Worm (Caenorhabditis elegans) whole organism, L4 larva: ENCODE results near the gene pdhk-2.
A peak's percentile ranks its signal among the peaks of the same experiment; 100 is the strongest.

ENCODE experiments used
- D1046.2 ChIP-seq: fragments of 200-800 bp; sonication (Bioruptor generic); IDR thresholded peaks from 2 replicates; pipeline ENCODE4 v1.3.6; 2022; ENCODE audit warnings: missing genetic modification characterization, missing compliant biosample characterization
- F10B5.3 ChIP-seq: sonication (generic microtip); optimal IDR thresholded peaks from 2 replicates; lab custom pipeline; 2016; ENCODE audit warnings: mild to moderate bottlenecking, missing genetic modification characterization, missing compliant biosample characterization
- F26F4.8 ChIP-seq: fragments of 200-800 bp; sonication (Bioruptor generic); conservative IDR thresholded peaks from 2 replicates; pipeline ENCODE4 v1.3.6; 2022; ENCODE audit warnings: missing genetic modification characterization, missing compliant biosample characterization
- F44E2.7 ChIP-seq: fragments of 200-800 bp; sonication (Bioruptor generic); IDR thresholded peaks from 2 replicates; pipeline ENCODE4 v2.1.2; 2022; ENCODE audit warnings: missing genetic modification characterization, missing compliant biosample characterization
- F49E8.2 ChIP-seq: sonication (generic microtip); optimal IDR thresholded peaks from 2 replicates; lab custom pipeline; 2016; ENCODE audit warnings: missing compliant biosample characterization, mild to moderate bottlenecking, missing genetic modification characterization, borderline replicate concordance
- R02D3.7 ChIP-seq: fragments of 150-350 bp; sonication (generic microtip); optimal IDR thresholded peaks from 3 replicates; lab custom pipeline; 2014; ENCODE audit warnings: missing biosample characterization, missing genetic modification characterization
- T26A8.4 ChIP-seq: fragments of 200-800 bp; sonication (Bioruptor generic); IDR thresholded peaks from 2 replicates; pipeline ENCODE4 v1.3.6; 2022; ENCODE audit warnings: missing genetic modification characterization, missing compliant biosample characterization
- Y5F2A.4 ChIP-seq: fragments of 200-800 bp; sonication (Bioruptor generic); optimal IDR thresholded peaks from 2 replicates; lab custom pipeline; 2018; ENCODE audit warnings: mild to moderate bottlenecking, missing genetic modification characterization, missing compliant biosample characterization
- ZK546.5 ChIP-seq, 2 experiments: sonication (generic microtip); optimal IDR thresholded peaks; 2 replicates each; lab custom pipeline; 2017; ENCODE audit warnings: missing biosample characterization in 2 of 2, missing genetic modification characterization in 2 of 2
- aha-1 ChIP-seq: fragments of 150-350 bp; peaks from one replicate; lab custom pipeline; 2014; ENCODE audit warnings: missing biosample characterization, missing genetic modification characterization
- aly-2 ChIP-seq: sonication (generic microtip); optimal IDR thresholded peaks from 2 replicates; lab custom pipeline; 2018; ENCODE audit warnings: missing biosample characterization, missing genetic modification characterization
- ceh-28 ChIP-seq: fragments of 150-350 bp; optimal IDR thresholded peaks from 2 replicates; lab custom pipeline; 2014; ENCODE audit warnings: missing biosample characterization, missing genetic modification reagents, missing genetic modification characterization
- ceh-44 ChIP-seq: fragments of 200-800 bp; sonication (Bioruptor generic); IDR thresholded peaks from 2 replicates; pipeline ENCODE4 v1.3.6; 2022; ENCODE audit warnings: missing genetic modification reagents, missing genetic modification characterization, missing compliant biosample characterization
- daf-8 ChIP-seq: fragments of 200-800 bp; sonication (Bioruptor generic); IDR thresholded peaks from 2 replicates; pipeline ENCODE4 v1.3.6; 2022; ENCODE audit warnings: missing genetic modification characterization, missing compliant biosample characterization
- dmd-8 ChIP-seq: fragments of 200-800 bp; sonication (Bioruptor generic); IDR thresholded peaks from 2 replicates; pipeline ENCODE4 v1.3.6; 2022; ENCODE audit warnings: missing genetic modification characterization, missing compliant biosample characterization
- dmd-9 ChIP-seq: fragments of 200-800 bp; sonication (Bioruptor generic); IDR thresholded peaks from 2 replicates; pipeline ENCODE4 v1.3.6; 2022; ENCODE audit warnings: missing genetic modification reagents, missing genetic modification characterization, missing compliant biosample characterization
- dve-1 ChIP-seq: sonication (generic microtip); optimal IDR thresholded peaks from 2 replicates; lab custom pipeline; 2017; ENCODE audit warnings: antibody characterized with exemption, mild to moderate bottlenecking, missing genetic modification characterization, missing compliant biosample characterization; ENCODE audit not compliant: insufficient read depth
- egl-43 ChIP-seq: fragments of 200-800 bp; sonication (Bioruptor generic); IDR thresholded peaks from 2 replicates; pipeline ENCODE4 v1.3.6; 2022; ENCODE audit warnings: missing genetic modification reagents, missing genetic modification characterization, missing compliant biosample characterization
- fos-1 ChIP-seq: fragments of 150-350 bp; optimal IDR thresholded peaks from 2 replicates; lab custom pipeline; 2014; ENCODE audit warnings: missing biosample characterization, missing genetic modification characterization
- hif-1 ChIP-seq, 2 experiments: sonication (generic microtip); optimal IDR thresholded peaks; 2 replicates each; lab custom pipeline; 2016 to 2017; ENCODE audit warnings: missing compliant biosample characterization in 2 of 2, missing genetic modification characterization in 2 of 2, missing genetic modification reagents in 2 of 2, missing genotype in 2 of 2, mild to moderate bottlenecking in 1 of 2
- hlh-30 ChIP-seq: sonication (generic microtip); optimal IDR thresholded peaks from 2 replicates; lab custom pipeline; 2017; ENCODE audit warnings: antibody characterized with exemption, mild to moderate bottlenecking, missing genetic modification characterization, missing compliant biosample characterization; ENCODE audit not compliant: insufficient read depth
- hmg-1.1 ChIP-seq: fragments of 200-800 bp; sonication (Bioruptor generic); IDR thresholded peaks from 2 replicates; pipeline ENCODE4 v1.3.6; 2022; ENCODE audit warnings: missing genetic modification reagents, missing genetic modification characterization, missing compliant biosample characterization
- jun-1 ChIP-seq: fragments of 150-350 bp; optimal IDR thresholded peaks from 2 replicates; lab custom pipeline; 2014; ENCODE audit warnings: missing biosample characterization, missing genetic modification reagents, missing genetic modification characterization
- lim-7 ChIP-seq: fragments of 200-800 bp; sonication (Bioruptor generic); IDR thresholded peaks from 2 replicates; pipeline ENCODE4 v1.3.6; 2022; ENCODE audit warnings: missing genetic modification characterization, missing compliant biosample characterization
- lin-29 ChIP-seq: fragments of 200-800 bp; sonication (Bioruptor generic); IDR thresholded peaks from 2 replicates; pipeline ENCODE4 v1.3.6; 2022; ENCODE audit warnings: missing genetic modification reagents, missing genetic modification characterization, missing compliant biosample characterization
- lir-3 ChIP-seq: sonication (generic microtip); optimal IDR thresholded peaks from 2 replicates; lab custom pipeline; 2016; ENCODE audit warnings: mild to moderate bottlenecking, missing genetic modification characterization, missing compliant biosample characterization
- lsy-2 ChIP-seq, 2 experiments: fragments of 150-350 bp in 1 of 2; sonication (generic microtip) in 1 of 2; optimal IDR thresholded peaks; 2 replicates each; lab custom pipeline; 2014 to 2017; ENCODE audit warnings: missing biosample characterization in 2 of 2, missing genetic modification characterization in 2 of 2
- madf-5 ChIP-seq, 2 experiments: fragments of 200-800 bp; sonication (Bioruptor generic); IDR thresholded peaks; 2 replicates each; pipeline ENCODE4 v1.3.6; 2022; ENCODE audit warnings: missing compliant biosample characterization in 2 of 2, missing genetic modification characterization in 2 of 2
- madf-9 ChIP-seq: fragments of 200-800 bp; sonication (Bioruptor generic); conservative IDR thresholded peaks from 2 replicates; pipeline ENCODE4 v1.3.6; 2022; ENCODE audit warnings: missing genetic modification reagents, missing genetic modification characterization, missing compliant biosample characterization
- mxl-2 ChIP-seq: fragments of 200-800 bp; sonication (Bioruptor generic); conservative IDR thresholded peaks from 2 replicates; pipeline ENCODE4 v1.3.6; 2022; ENCODE audit warnings: missing genetic modification reagents, missing genetic modification characterization, missing compliant biosample characterization
- mxl-3 ChIP-seq: fragments of 200-800 bp; sonication (Bioruptor generic); optimal IDR thresholded peaks from 2 replicates; lab custom pipeline; 2018; ENCODE audit warnings: mild to moderate bottlenecking, missing genetic modification characterization, missing compliant biosample characterization
- nhr-76 ChIP-seq: fragments of 150-350 bp; optimal IDR thresholded peaks from 2 replicates; lab custom pipeline; 2014; ENCODE audit warnings: missing biosample characterization, missing genetic modification characterization
- nhr-77 ChIP-seq: fragments of 150-350 bp; optimal IDR thresholded peaks from 2 replicates; lab custom pipeline; 2014; ENCODE audit warnings: missing biosample characterization, missing genetic modification characterization
- pha-4 ChIP-seq, 2 experiments: fragments of 150-350 bp in 1 of 2; fragments of 200-800 bp in 1 of 2; sonication (Bioruptor generic) in 1 of 2; IDR thresholded peaks in 1 of 2; optimal IDR thresholded peaks in 1 of 2; 2 replicates each; pipeline versions ENCODE4 v1.3.6 to Lab custom; 2014 to 2022; ENCODE audit warnings: missing genetic modification characterization in 2 of 2, missing genetic modification reagents in 2 of 2, missing biosample characterization in 1 of 2, missing compliant biosample characterization in 1 of 2
- php-3 ChIP-seq: fragments of 200-800 bp; sonication (Bioruptor generic); IDR thresholded peaks from 2 replicates; pipeline ENCODE4 v1.3.6; 2022; ENCODE audit warnings: missing genetic modification reagents, missing genetic modification characterization, missing compliant biosample characterization
- sdz-12 ChIP-seq: fragments of 200-800 bp; sonication (Bioruptor generic); optimal IDR thresholded peaks from 2 replicates; lab custom pipeline; 2018; ENCODE audit warnings: mild to moderate bottlenecking, missing genetic modification characterization, missing compliant biosample characterization
- skn-1 ChIP-seq: fragments of 150-350 bp; optimal IDR thresholded peaks from 2 replicates; lab custom pipeline; 2014; ENCODE audit warnings: missing biosample characterization, missing genetic modification characterization
- snpc-1.2 ChIP-seq: fragments of 200-800 bp; sonication (Bioruptor generic); IDR thresholded peaks from 2 replicates; pipeline ENCODE4 v1.3.6; 2022; ENCODE audit warnings: missing genetic modification reagents, missing genetic modification characterization, missing compliant biosample characterization
- unc-39 ChIP-seq: sonication (generic microtip); optimal IDR thresholded peaks from 2 replicates; lab custom pipeline; 2017; ENCODE audit warnings: missing biosample characterization, missing genetic modification characterization
- unc-62 ChIP-seq, 3 experiments: fragments of 150-350 bp in 1 of 3; sonication (generic microtip); optimal IDR thresholded peaks in 2 of 3; peaks in 1 of 3; 1 replicate in 1 of 3; 2 replicates in 2 of 3; lab custom pipeline; 2014 to 2017; ENCODE audit warnings: missing biosample characterization in 3 of 3, missing genetic modification characterization in 3 of 3, missing genetic modification reagents in 3 of 3, missing genotype in 1 of 3
- vab-7 ChIP-seq: fragments of 200-800 bp; sonication (Bioruptor generic); IDR thresholded peaks from 2 replicates; pipeline ENCODE4 v1.3.6; 2022; ENCODE audit warnings: missing genetic modification reagents, missing genetic modification characterization, missing compliant biosample characterization
- zag-1 ChIP-seq: fragments of 150-350 bp; optimal IDR thresholded peaks from 2 replicates; lab custom pipeline; 2014; ENCODE audit warnings: missing biosample characterization, missing genetic modification characterization
- ztf-11 ChIP-seq: fragments of 150-350 bp; optimal IDR thresholded peaks from 2 replicates; lab custom pipeline; 2014; ENCODE audit warnings: missing biosample characterization, missing genetic modification characterization
- ztf-7 ChIP-seq: fragments of 150-350 bp; optimal IDR thresholded peaks from 2 replicates; lab custom pipeline; 2014; ENCODE audit warnings: missing biosample characterization, missing genetic modification characterization

Gene pdhk-2

ce11 chrIII:8767889-8768361 lies 26.7 kb upstream of the pdhk-2 start, which contains the start of gene mtss-1 (continued):
- TF ChIP-seq R02D3.7 (tag; lab: Kevin White, UChicago) = no peak
- TF ChIP-seq hmg-1.1 (GFP tag; lab: Robert Waterston, UW) = peak; percentile 65
- TF ChIP-seq ztf-11 (tag; lab: Kevin White, UChicago) = no peak
- no peak for TF ChIP-seq zag-1
- no peak for TF ChIP-seq jun-1 (tag; lab: Kevin White, UChicago)
- TF ChIP-seq lir-3 (tag; lab: Kevin White, UChicago) = no peak
- no peak for TF ChIP-seq D1046.2
- no peak for TF ChIP-seq daf-8 (GFP tag; lab: Robert Waterston, UW)
- no peak for TF ChIP-seq F44E2.7 (GFP tag; lab: Robert Waterston, UW)
- TF ChIP-seq aly-2 = no peak
- TF ChIP-seq lin-29 (GFP tag; lab: Robert Waterston, UW) = no peak
- TF ChIP-seq hlh-30 (tag; lab: Kevin White, UChicago) = peak; percentile 50
- TF ChIP-seq mxl-2 (GFP tag; lab: Robert Waterston, UW) = no peak
- TF ChIP-seq php-3 (GFP tag; lab: Robert Waterston, UW) = no peak
- no peak for TF ChIP-seq Y5F2A.4
- no peak for TF ChIP-seq egl-43 (GFP tag; lab: Robert Waterston, UW)
- TF ChIP-seq lsy-2 (tag; optimal IDR thresholded peaks at IDR 0.05; lab: Kevin White, UChicago) = peak in 1 of 2 experiments; percentile 58
- TF ChIP-seq vab-7 (GFP tag; lab: Robert Waterston, UW) = no peak
- 0 out of 2 replicates have a peak, but pooled peaks have one; percentile 35 for TF ChIP-seq T26A8.4 (GFP tag; lab: Robert Waterston, UW)
- TF ChIP-seq unc-39 = no peak
- TF ChIP-seq snpc-1.2 (GFP tag; lab: Robert Waterston, UW) = no peak
- TF ChIP-seq hif-1 (tag; optimal IDR thresholded peaks at IDR 0.05; lab: Kevin White, UChicago) = peak in 1 of 2 experiments; percentile 34
- no peak for TF ChIP-seq lim-7 (GFP tag; lab: Robert Waterston, UW)
- TF ChIP-seq fos-1 (tag; lab: Kevin White, UChicago) = no peak
- peak; percentile 39 for TF ChIP-seq dve-1
- TF ChIP-seq sdz-12 (GFP tag; lab: Kevin White, UChicago) = no peak
- TF ChIP-seq ceh-44 = no peak
- TF ChIP-seq aha-1 (tag; lab: Kevin White, UChicago) = no peak
- no peak for TF ChIP-seq ZK546.5 (tag; optimal IDR thresholded peaks at IDR 0.05; lab: Kevin White, UChicago)
- no peak for TF ChIP-seq F10B5.3 (tag; lab: Kevin White, UChicago)
- TF ChIP-seq pha-4 (GFP tag; IDR thresholded peaks at IDR 0.05; lab: Robert Waterston, UW) = peak; percentile 39; the same call in 1 of the 2 replicates
- TF ChIP-seq pha-4 (tag; optimal IDR thresholded peaks at IDR 0.05; lab: Kevin White, UChicago) = no peak
- TF ChIP-seq F26F4.8 (GFP tag; lab: Robert Waterston, UW) = no peak
- peak; percentile 51 for TF ChIP-seq ztf-7 (tag; lab: Kevin White, UChicago)
- no peak for TF ChIP-seq F49E8.2
- TF ChIP-seq skn-1 (tag; lab: Kevin White, UChicago) = no peak
- TF ChIP-seq, all 104 proteins: peak for 24

- TF ChIP-seq ceh-28 (tag; lab: Kevin White, UChicago) = no peak
- no peak for TF ChIP-seq dmd-9 (GFP tag; lab: Robert Waterston, UW)
- TF ChIP-seq unc-62 (GFP tag; optimal IDR thresholded peaks at IDR 0.05 in 1 of 2; lab: Kevin White, UChicago) = peak in 1 of 2 experiments; percentile 83
- no peak for TF ChIP-seq unc-62 (tag; optimal IDR thresholded peaks at IDR 0.05; lab: Kevin White, UChicago)
- TF ChIP-seq madf-5 (GFP tag; IDR thresholded peaks at IDR 0.05; lab: Robert Waterston, UW) = no peak
- no peak for TF ChIP-seq madf-9 (GFP tag; lab: Robert Waterston, UW)
- TF ChIP-seq mxl-3 = peak; percentile 38
- TF ChIP-seq aha-1 (tag; lab: Kevin White, UChicago) = peak; percentile 85
- no peak for TF ChIP-seq dmd-8 (GFP tag; lab: Robert Waterston, UW)
- TF ChIP-seq hlh-30 (tag; lab: Kevin White, UChicago) = peak; percentile 24
- no peak for TF ChIP-seq nhr-76
- TF ChIP-seq nhr-77 (tag; lab: Kevin White, UChicago) = no peak
- no peak for TF ChIP-seq D1046.2
These were observed 26.1 kb upstream of the pdhk-2 start, which contains the start of gene mig-22 for ce11 chrIII:8767292-8767829. mig-22 (minus strand) TSS chrIII:8767342.
